Fruit fly (Drosophila melanogaster) whole organism, prepupa: ENCODE results near the gene CG42673.

ENCODE experiments used
- CG10631 ChIP-seq: fragments of 200-800 bp; sonication (Bioruptor generic); optimal IDR thresholded peaks from 2 replicates; lab custom pipeline; 2016; ENCODE audit warnings: missing biosample characterization, missing genetic modification characterization
- CG11294 ChIP-seq: fragments of 200-800 bp; sonication (Bioruptor generic); IDR thresholded peaks from 2 replicates; pipeline ENCODE4 v1.3.6; 2022; ENCODE audit warnings: missing biosample characterization, missing genetic modification characterization
- CG11762 ChIP-seq: fragments of 200-800 bp; sonication (Bioruptor generic); optimal IDR thresholded peaks from 3 replicates; lab custom pipeline; 2016; ENCODE audit warnings: missing biosample characterization, missing genetic modification characterization; ENCODE audit not compliant: insufficient read depth
- CG15336 ChIP-seq: fragments of 200-800 bp; sonication (Bioruptor generic); IDR thresholded peaks from 2 replicates; pipeline ENCODE4 v1.3.6; 2022; ENCODE audit warnings: missing biosample characterization, missing genetic modification characterization
- CG16779 ChIP-seq: fragments of 200-800 bp; sonication (Bioruptor generic); optimal IDR thresholded peaks from 3 replicates; lab custom pipeline; 2017; ENCODE audit warnings: missing biosample characterization, mild to moderate bottlenecking, missing genetic modification characterization
- CG3032 ChIP-seq: fragments of 200-800 bp; optimal IDR thresholded peaks from 2 replicates; lab custom pipeline; 2019; ENCODE audit warnings: missing biosample characterization, mild to moderate bottlenecking, missing genetic modification characterization, moderate library complexity
- CG32006 ChIP-seq: fragments of 200-800 bp; sonication (Bioruptor generic); optimal IDR thresholded peaks from 3 replicates; lab custom pipeline; 2017; ENCODE audit warnings: missing biosample characterization, mild to moderate bottlenecking, missing genetic modification characterization
- CG34406 ChIP-seq: fragments of 200-800 bp; sonication (Bioruptor generic); optimal IDR thresholded peaks from 3 replicates; lab custom pipeline; 2016; ENCODE audit warnings: missing biosample characterization, missing genetic modification characterization
- CG3919 ChIP-seq: fragments of 200-800 bp; sonication (Bioruptor generic); optimal IDR thresholded peaks from 3 replicates; lab custom pipeline; 2016; ENCODE audit warnings: missing biosample characterization, missing genetic modification characterization
- CG4318 ChIP-seq: fragments of 200-800 bp; sonication (Bioruptor generic); optimal IDR thresholded peaks from 3 replicates; lab custom pipeline; 2017; ENCODE audit warnings: missing biosample characterization, mild to moderate bottlenecking, missing genetic modification characterization
- CG6808 ChIP-seq: fragments of 200-800 bp; sonication (Bioruptor generic); optimal IDR thresholded peaks from 3 replicates; lab custom pipeline; 2017; ENCODE audit warnings: missing biosample characterization, missing genetic modification characterization, mild to moderate bottlenecking, moderate library complexity, missing genetic modification reagents
- CG6854 ChIP-seq: fragments of 200-800 bp; sonication (Bioruptor generic); optimal IDR thresholded peaks from 2 replicates; lab custom pipeline; 2017; ENCODE audit warnings: missing biosample characterization, mild to moderate bottlenecking, missing genetic modification characterization
- CG7368 ChIP-seq: fragments of 200-800 bp; sonication (Bioruptor generic); optimal IDR thresholded peaks from 3 replicates; lab custom pipeline; 2016; ENCODE audit warnings: missing biosample characterization, missing genetic modification characterization
- CG8119 ChIP-seq: fragments of 200-800 bp; sonication (Bioruptor generic); IDR thresholded peaks from 3 replicates; pipeline ENCODE4 v1.3.6; 2022; ENCODE audit warnings: missing biosample characterization, missing genetic modification characterization
- CG8632 ChIP-seq: fragments of 200-800 bp; sonication (Bioruptor generic); optimal IDR thresholded peaks from 3 replicates; lab custom pipeline; 2016; ENCODE audit warnings: missing biosample characterization, missing genetic modification characterization
- CG9139 ChIP-seq: fragments of 200-800 bp; sonication (Bioruptor generic); optimal IDR thresholded peaks from 3 replicates; lab custom pipeline; 2017; ENCODE audit warnings: missing biosample characterization, mild to moderate bottlenecking, missing genetic modification characterization
- Eip75B ChIP-seq: fragments of 200-800 bp; sonication (Bioruptor generic); optimal IDR thresholded peaks from 3 replicates; lab custom pipeline; 2016; ENCODE audit warnings: missing biosample characterization, missing genetic modification characterization
- Eip78C ChIP-seq: fragments of 200-800 bp; sonication (Bioruptor generic); peaks from one replicate; lab custom pipeline; 2016; ENCODE audit warnings: missing biosample characterization, missing genetic modification characterization
- Hr39 ChIP-seq: fragments of 200-800 bp; sonication (Bioruptor generic); optimal IDR thresholded peaks from 2 replicates; lab custom pipeline; 2016; ENCODE audit warnings: missing biosample characterization, missing genetic modification characterization
- Lpt ChIP-seq: fragments of 200-800 bp; sonication (Bioruptor generic); optimal IDR thresholded peaks from 3 replicates; lab custom pipeline; 2016; ENCODE audit warnings: missing biosample characterization, missing genetic modification characterization
- OdsH ChIP-seq: fragments of 200-800 bp; sonication (Bioruptor generic); optimal IDR thresholded peaks from 3 replicates; lab custom pipeline; 2016; ENCODE audit warnings: missing biosample characterization, missing genetic modification characterization
- Smox ChIP-seq: fragments of 200-800 bp; sonication (Bioruptor generic); optimal IDR thresholded peaks from 3 replicates; lab custom pipeline; 2016; ENCODE audit warnings: missing biosample characterization, missing genetic modification characterization
- achi ChIP-seq: fragments of 200-800 bp; sonication (Bioruptor generic); optimal IDR thresholded peaks from 3 replicates; lab custom pipeline; 2016; ENCODE audit warnings: missing biosample characterization, missing genetic modification characterization
- acj6 ChIP-seq: fragments of 200-800 bp; sonication (Bioruptor generic); optimal IDR thresholded peaks from 3 replicates; lab custom pipeline; 2016; ENCODE audit warnings: missing biosample characterization, missing genetic modification characterization
- cyc ChIP-seq: fragments of 200-800 bp; sonication (Bioruptor generic); optimal IDR thresholded peaks from 3 replicates; lab custom pipeline; 2016; ENCODE audit warnings: missing biosample characterization, missing genetic modification characterization
- dsx ChIP-seq: fragments of 200-800 bp; optimal IDR thresholded peaks from 3 replicates; lab custom pipeline; 2019; ENCODE audit warnings: missing biosample characterization, mild to moderate bottlenecking, missing genetic modification characterization, moderate library complexity; ENCODE audit not compliant: poor library complexity, severe bottlenecking
- eg ChIP-seq: fragments of 200-800 bp; sonication (Bioruptor generic); IDR thresholded peaks from 3 replicates; pipeline ENCODE4 v1.3.6; 2022; ENCODE audit warnings: missing biosample characterization, missing genetic modification characterization
- fd59A ChIP-seq: fragments of 200-800 bp; sonication (Bioruptor generic); optimal IDR thresholded peaks from 2 replicates; lab custom pipeline; 2017; ENCODE audit warnings: missing biosample characterization, mild to moderate bottlenecking, missing genetic modification characterization, missing genetic modification reagents
- fd85E ChIP-seq: fragments of 200-800 bp; sonication (Bioruptor generic); optimal IDR thresholded peaks from 3 replicates; lab custom pipeline; 2016; ENCODE audit warnings: missing biosample characterization, missing genetic modification characterization
- fkh ChIP-seq: fragments of 200-800 bp; sonication (Bioruptor generic); optimal IDR thresholded peaks from 3 replicates; lab custom pipeline; 2017; ENCODE audit warnings: missing biosample characterization, mild to moderate bottlenecking, missing genetic modification characterization, moderate library complexity
- lz ChIP-seq: fragments of 200-800 bp; sonication (Bioruptor generic); optimal IDR thresholded peaks from 3 replicates; lab custom pipeline; 2016; ENCODE audit warnings: missing biosample characterization, missing genetic modification characterization
- pdm3 ChIP-seq: fragments of 200-800 bp; sonication (Bioruptor generic); optimal IDR thresholded peaks from 3 replicates; lab custom pipeline; 2016; ENCODE audit warnings: missing biosample characterization, missing genetic modification characterization
- ss ChIP-seq, 2 experiments: fragments of 200-800 bp; sonication (Bioruptor generic); optimal IDR thresholded peaks; 2 replicates in 1 of 2; 3 replicates in 1 of 2; lab custom pipeline; 2017 to 2018; ENCODE audit warnings: mild to moderate bottlenecking in 2 of 2, missing biosample characterization in 2 of 2, missing genetic modification characterization in 2 of 2, moderate library complexity in 1 of 2
- svp ChIP-seq: fragments of 200-800 bp; sonication (Bioruptor generic); peaks from one replicate; lab custom pipeline; 2016; ENCODE audit warnings: missing biosample characterization, missing genetic modification characterization
- topi ChIP-seq: fragments of 200-800 bp; sonication (Bioruptor generic); optimal IDR thresholded peaks from 3 replicates; lab custom pipeline; 2016; ENCODE audit warnings: missing biosample characterization, missing genetic modification characterization
- vri ChIP-seq: fragments of 200-800 bp; sonication (Bioruptor generic); optimal IDR thresholded peaks from 3 replicates; lab custom pipeline; 2016; ENCODE audit warnings: missing biosample characterization, mild to moderate bottlenecking, missing genetic modification characterization

The CG42673 gene

DNA sequence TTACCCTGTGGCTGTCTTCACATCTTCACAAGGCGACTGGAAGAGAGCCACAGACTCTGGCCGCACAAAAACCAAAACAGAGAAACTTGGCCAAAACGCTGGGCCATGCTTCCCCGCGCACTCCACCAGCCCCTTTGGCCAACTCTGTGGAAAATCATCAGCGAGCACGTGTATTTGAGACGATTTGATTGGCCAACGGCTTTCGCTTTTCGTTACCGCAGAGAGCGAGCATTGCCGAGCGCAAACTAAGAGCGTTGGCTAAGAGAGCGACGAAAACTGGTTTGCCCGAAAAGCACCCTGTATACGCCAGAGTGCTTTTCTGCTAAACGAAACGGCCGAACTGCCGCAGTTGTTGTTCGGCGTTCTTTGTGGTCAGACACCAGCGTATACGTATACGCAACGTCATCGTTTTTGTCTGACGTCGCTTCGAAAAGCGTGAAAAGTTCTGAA, at the start of gene CG42673 (continued):
- TF ChIP-seq CG32006 = peak; percentile 19
- TF ChIP-seq fd85E = peak; percentile 30
- no peak for TF ChIP-seq CG11762
- TF ChIP-seq Eip78C = peak; percentile 62
- no peak for TF ChIP-seq CG34406 (GFP tag; lab: Kevin White, UChicago)
- peak; percentile 16 for TF ChIP-seq topi (GFP tag; lab: Kevin White, UChicago)
- TF ChIP-seq Hr39 (GFP tag; lab: Kevin White, UChicago) = no peak
- TF ChIP-seq acj6 (GFP tag; lab: Kevin White, UChicago) = no peak
- TF ChIP-seq, all 60 proteins: peak for 24

dm6 chr3L:9497249-9497648, 49.8 kb upstream of the CG42673 start:
- TF ChIP-seq Eip78C = no peak
- no peak for TF ChIP-seq eg (GFP tag; lab: Robert Waterston, UW)
- TF ChIP-seq CG10631 (GFP tag; lab: Kevin White, UChicago) = no peak
- no peak for TF ChIP-seq Eip75B (GFP tag; lab: Kevin White, UChicago)
- TF ChIP-seq cyc = no peak
- TF ChIP-seq achi (GFP tag; lab: Kevin White, UChicago) = no peak
- no peak for TF ChIP-seq CG8632 (GFP tag; lab: Kevin White, UChicago)
- no peak for TF ChIP-seq CG15336 (GFP tag; lab: Robert Waterston, UW)
- no peak for TF ChIP-seq CG11294 (GFP tag; lab: Robert Waterston, UW)
- TF ChIP-seq ss (GFP tag; optimal IDR thresholded peaks at IDR 0.05; lab: Kevin White, UChicago) = no peak
- TF ChIP-seq OdsH (GFP tag; lab: Kevin White, UChicago) = no peak
- no peak for TF ChIP-seq Lpt
- no peak for TF ChIP-seq fd59A
- no peak for TF ChIP-seq pdm3 (GFP tag; lab: Kevin White, UChicago)
- no peak for TF ChIP-seq CG16779 (tag; lab: Kevin White, UChicago)
- TF ChIP-seq CG7368 = no peak
- no peak for TF ChIP-seq CG8119 (GFP tag; lab: Robert Waterston, UW)
- no peak for TF ChIP-seq CG6854
- no peak for TF ChIP-seq CG3919 (GFP tag; lab: Kevin White, UChicago)
- TF ChIP-seq dsx (GFP tag; lab: Kevin White, UChicago) = no peak

DNA sequence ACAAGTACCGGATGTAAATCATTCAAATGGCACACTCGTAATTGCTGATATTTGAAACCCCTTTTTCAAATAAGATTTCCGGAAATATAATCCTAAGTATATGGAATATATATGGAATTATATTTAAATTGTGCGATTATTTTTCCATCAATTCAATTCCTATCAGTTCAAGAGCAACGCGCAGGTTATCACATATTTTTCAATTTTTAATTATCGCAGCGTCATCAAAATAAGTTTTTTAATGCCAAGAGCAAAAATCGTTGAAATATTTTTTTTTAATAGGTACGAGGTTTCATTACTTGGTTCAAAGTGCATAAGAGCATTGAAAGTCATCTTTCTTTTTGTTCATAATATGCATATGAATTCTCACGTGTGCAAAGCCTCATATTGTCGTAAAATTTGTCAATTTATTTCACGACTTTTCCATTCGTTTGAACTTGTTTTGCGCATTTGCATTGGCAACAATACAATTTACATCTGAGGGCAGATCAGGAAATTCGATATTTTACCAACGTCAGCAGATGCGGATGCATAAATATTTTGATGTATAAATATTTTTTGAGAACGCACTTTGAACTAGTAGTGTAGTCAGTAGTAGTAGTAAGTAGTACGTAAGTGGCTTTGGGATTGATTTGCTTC, 48.9 kb upstream of the CG42673 start:
- peak; percentile 90 for TF ChIP-seq svp (GFP tag; lab: Kevin White, UChicago)
- no peak for TF ChIP-seq fkh (GFP tag; lab: Kevin White, UChicago)

- TF ChIP-seq CG3032 (no peak), vri (peak; percentile 13), CG4318 (GFP tag; lab: Kevin White, UChicago) (no peak), fkh (GFP tag; lab: Kevin White, UChicago) (no peak), svp (GFP tag; lab: Kevin White, UChicago) (peak; percentile 82)
These were observed 46.9 kb upstream of the CG42673 start for dm6 chr3L:9499919-9500807.

DNA sequence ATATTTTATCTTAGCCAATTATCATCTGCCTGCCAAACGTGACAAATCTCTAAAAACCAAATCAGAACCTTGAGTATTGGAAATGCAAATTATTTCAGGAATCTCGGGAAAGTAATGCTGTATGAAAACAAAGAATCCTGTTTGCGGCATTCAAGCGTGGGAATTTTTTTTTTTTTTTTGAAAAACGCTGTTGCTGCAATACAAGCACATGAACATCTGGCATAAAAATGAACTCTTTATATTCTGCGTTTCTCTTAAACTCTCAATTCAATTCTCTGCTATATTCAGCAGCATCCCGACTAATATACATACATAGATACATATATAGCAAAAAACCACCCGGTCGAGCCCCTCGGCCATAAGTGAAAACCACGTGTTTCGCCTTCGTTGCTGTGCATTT, 45.7 kb upstream of the CG42673 start:
- TF ChIP-seq lz (GFP tag; lab: Kevin White, UChicago) (no peak), topi (GFP tag; lab: Kevin White, UChicago) (no peak), CG7368 (no peak), Smox (no peak), CG6808 (GFP tag; lab: Kevin White, UChicago) (no peak), Eip78C (peak; percentile 23), CG9139 (no peak)
- TF ChIP-seq, all 60 proteins: peak for 1
